Worm (Caenorhabditis elegans): ENCODE data around the gene nhr-19.

nhr-19 gene

ce11 chrII:9619995-9620535 lies 14.7 kb upstream of the nhr-19 start:
- TF ChIP-seq mab-5 (tag; optimal IDR thresholded peaks at IDR 0.05) (no peak), mls-2 (tag; optimal IDR thresholded peaks at IDR 0.05) (no peak), ham-2 (GFP tag; optimal IDR thresholded peaks at IDR 0.05) (no peak), elt-1 (tag; optimal IDR thresholded peaks at IDR 0.05; ENCODE audit: borderline replicate concordance, insufficient read depth) (peak; percentile 26), ceh-39 (tag; optimal IDR thresholded peaks at IDR 0.05) (no peak), ztf-11 (tag; optimal IDR thresholded peaks at IDR 0.05) (no peak), bed-3 (GFP tag; optimal IDR thresholded peaks at IDR 0.05) (no peak)

- TF ChIP-seq elt-1 (tag; optimal IDR thresholded peaks at IDR 0.05; ENCODE audit: borderline replicate concordance, insufficient read depth) = peak; percentile 85
- TF ChIP-seq ham-2 (GFP tag; optimal IDR thresholded peaks at IDR 0.05) = peak; percentile 63
- TF ChIP-seq bed-3 (GFP tag; optimal IDR thresholded peaks at IDR 0.05) = no peak
- TF ChIP-seq hlh-1 (tag; optimal IDR thresholded peaks at IDR 0.05) = peak; percentile 70
- TF ChIP-seq drap-1 (GFP tag; optimal IDR thresholded peaks at IDR 0.05) = peak; percentile 42
- no peak for TF ChIP-seq sptf-1 (tag; optimal IDR thresholded peaks at IDR 0.05)
- peak; percentile 63 for TF ChIP-seq unc-120 (tag; optimal IDR thresholded peaks at IDR 0.05; ENCODE audit: poor library complexity, severe bottlenecking)
- no peak for TF ChIP-seq flh-1 (GFP tag; optimal IDR thresholded peaks at IDR 0.05)
- no peak for TF ChIP-seq tbx-8 (GFP tag; optimal IDR thresholded peaks at IDR 0.05)
- TF ChIP-seq unc-39 (tag; optimal IDR thresholded peaks at IDR 0.05) = no peak
- peak; percentile 84 for TF ChIP-seq unc-62 (GFP tag; optimal IDR thresholded peaks at IDR 0.05)
Measured at ce11 chrII:9619402-9619862, 14.1 kb upstream of the nhr-19 start.

ce11 chrII:9618759-9619158 lies 13.4 kb upstream of the nhr-19 start:
- TF ChIP-seq ham-2 (GFP tag; optimal IDR thresholded peaks at IDR 0.05) (no peak), unc-39 (tag; optimal IDR thresholded peaks at IDR 0.05) (no peak), mep-1 (tag; optimal IDR thresholded peaks at IDR 0.05) (no peak), lin-32 (GFP tag; optimal IDR thresholded peaks at IDR 0.05) (no peak), M03D4.4 (tag; optimal IDR thresholded peaks at IDR 0.05) (no peak), elt-3 (tag; optimal IDR thresholded peaks at IDR 0.05) (no peak), flh-1 (GFP tag; optimal IDR thresholded peaks at IDR 0.05) (no peak), lsy-2 (tag; optimal IDR thresholded peaks at IDR 0.05) (no peak), zip-8 (tag; optimal IDR thresholded peaks at IDR 0.05) (no peak), ztf-11 (tag; optimal IDR thresholded peaks at IDR 0.05) (no peak), mab-5 (tag; optimal IDR thresholded peaks at IDR 0.05) (no peak), blmp-1 (tag; optimal IDR thresholded peaks at IDR 0.05) (no peak), nhr-12 (tag; optimal IDR thresholded peaks at IDR 0.05) (no peak), ces-1 (GFP tag; optimal IDR thresholded peaks at IDR 0.05) (no peak), nhr-237 (tag; optimal IDR thresholded peaks at IDR 0.05) (no peak), nhr-2 (tag; optimal IDR thresholded peaks at IDR 0.05) (no peak), unc-120 (tag; optimal IDR thresholded peaks at IDR 0.05; ENCODE audit: poor library complexity, severe bottlenecking) (no peak)

ce11 chrII:9617902-9618245 lies 12.5 kb upstream of the nhr-19 start:
- no peak for TF ChIP-seq unc-39 (tag; optimal IDR thresholded peaks at IDR 0.05)
- no peak for TF ChIP-seq zip-8 (tag; optimal IDR thresholded peaks at IDR 0.05)

- TF ChIP-seq blmp-1 (tag; optimal IDR thresholded peaks at IDR 0.05) (no peak), sptf-1 (tag; optimal IDR thresholded peaks at IDR 0.05) (peak; percentile 2), nhr-237 (tag; optimal IDR thresholded peaks at IDR 0.05) (no peak), M03D4.4 (tag; optimal IDR thresholded peaks at IDR 0.05) (no peak), nhr-28 (tag; optimal IDR thresholded peaks at IDR 0.05) (no peak), lin-32 (GFP tag; optimal IDR thresholded peaks at IDR 0.05) (no peak), drap-1 (GFP tag; optimal IDR thresholded peaks at IDR 0.05) (no peak)
Measured at ce11 chrII:9617039-9617901, 11.9 kb upstream of the nhr-19 start, which contains the start of gene hal-3. TSS of gene hal-3 (minus strand) at chrII:9617125.

ce11 chrII:9614728-9615127 lies 9.4 kb upstream of the nhr-19 start, which contains the start of gene hlh-6:
TSS of gene hlh-6 (minus strand) at chrII:9614828.
- no peak for TF ChIP-seq unc-39 (tag; optimal IDR thresholded peaks at IDR 0.05)
- TF ChIP-seq cnd-1 (tag; optimal IDR thresholded peaks at IDR 0.05) = no peak
- TF ChIP-seq nhr-12 (tag; optimal IDR thresholded peaks at IDR 0.05) = no peak
- TF ChIP-seq pha-4 (tag; optimal IDR thresholded peaks at IDR 0.05) = no peak
- no peak for TF ChIP-seq ceh-43 (GFP tag; optimal IDR thresholded peaks at IDR 0.05)
- TF ChIP-seq nhr-237 (tag; optimal IDR thresholded peaks at IDR 0.05) = no peak
- no peak for TF ChIP-seq lsy-2 (tag; optimal IDR thresholded peaks at IDR 0.05)
- no peak for TF ChIP-seq ceh-39 (tag; optimal IDR thresholded peaks at IDR 0.05)
- TF ChIP-seq tbx-8 (GFP tag; optimal IDR thresholded peaks at IDR 0.05) = no peak
- TF ChIP-seq lin-32 (GFP tag; optimal IDR thresholded peaks at IDR 0.05) = no peak
- TF ChIP-seq nhr-2 (tag; optimal IDR thresholded peaks at IDR 0.05) = no peak
- TF ChIP-seq M03D4.4 (tag; optimal IDR thresholded peaks at IDR 0.05) = no peak
- TF ChIP-seq mab-5 (tag; optimal IDR thresholded peaks at IDR 0.05) = no peak
- TF ChIP-seq ztf-11 (tag; optimal IDR thresholded peaks at IDR 0.05) = no peak
- TF ChIP-seq bed-3 (GFP tag; optimal IDR thresholded peaks at IDR 0.05) = no peak
- no peak for TF ChIP-seq flh-1 (GFP tag; optimal IDR thresholded peaks at IDR 0.05)
- TF ChIP-seq mep-1 (tag; optimal IDR thresholded peaks at IDR 0.05) = no peak
- TF ChIP-seq elt-3 (tag; optimal IDR thresholded peaks at IDR 0.05) = no peak
- no peak for TF ChIP-seq hlh-1 (tag; optimal IDR thresholded peaks at IDR 0.05)
